Worm (Caenorhabditis elegans) whole organism, L4 larva: ENCODE data around the gene spo-11.

Source experiments
- fkh-10 ChIP-seq: fragments of 150-350 bp; optimal IDR thresholded peaks from 2 replicates; lab custom pipeline; 2014; ENCODE audit warnings: missing biosample characterization, missing genetic modification reagents, missing genetic modification characterization
- hlh-30 ChIP-seq: sonication (generic microtip); optimal IDR thresholded peaks from 2 replicates; lab custom pipeline; 2017; ENCODE audit warnings: antibody characterized with exemption, mild to moderate bottlenecking, missing genetic modification characterization, missing compliant biosample characterization; ENCODE audit not compliant: insufficient read depth
- lin-39 ChIP-seq: fragments of 150-350 bp; optimal IDR thresholded peaks from 2 replicates; lab custom pipeline; 2014; ENCODE audit warnings: missing biosample characterization, missing genetic modification reagents, missing genetic modification characterization
- lsy-2 ChIP-seq, 2 experiments: fragments of 150-350 bp in 1 of 2; sonication (generic microtip) in 1 of 2; optimal IDR thresholded peaks; 2 replicates each; lab custom pipeline; 2014 to 2017; ENCODE audit warnings: missing biosample characterization in 2 of 2, missing genetic modification characterization in 2 of 2
- nhr-76 ChIP-seq: fragments of 150-350 bp; optimal IDR thresholded peaks from 2 replicates; lab custom pipeline; 2014; ENCODE audit warnings: missing biosample characterization, missing genetic modification characterization

ce11 chrIV:11159886-11160285 is 35.2 kb upstream of the spo-11 start, which contains the start of gene mboa-4:
- TF ChIP-seq lsy-2 (tag; optimal IDR thresholded peaks at IDR 0.05; lab: Kevin White, UChicago) (no peak), hlh-30 (tag; lab: Kevin White, UChicago) (no peak), lin-39 (tag; lab: Kevin White, UChicago) (no peak), fkh-10 (GFP tag; lab: Kevin White, UChicago) (no peak), nhr-76 (tag; lab: Kevin White, UChicago) (no peak)
